Fruit fly (Drosophila melanogaster) whole organism, embryonic: ENCODE data around the gene Gcna.

Experiments
- Asciz ChIP-seq: fragments of 200-800 bp; sonication (Bioruptor generic); optimal IDR thresholded peaks from 2 replicates; lab custom pipeline; 2017; ENCODE audit warnings: missing biosample characterization, mild to moderate bottlenecking, missing genetic modification characterization, missing genetic modification reagents
- CG11723 ChIP-seq: fragments of 200-800 bp; sonication (Bioruptor generic); optimal IDR thresholded peaks from 2 replicates; lab custom pipeline; 2017; ENCODE audit warnings: missing biosample characterization, mild to moderate bottlenecking, missing genetic modification characterization
- CG13287 ChIP-seq: fragments of 200-800 bp; sonication (Bioruptor generic); IDR thresholded peaks from 2 replicates; pipeline ENCODE4 v1.3.6; 2022; ENCODE audit warnings: missing biosample characterization, missing genetic modification characterization; ENCODE audit not compliant: partially characterized antibody
- CG17802 ChIP-seq: fragments of 200-800 bp; sonication (Bioruptor generic); optimal IDR thresholded peaks from 2 replicates; lab custom pipeline; 2018; ENCODE audit warnings: missing biosample characterization, mild to moderate bottlenecking, missing genetic modification characterization, moderate library complexity
- CG3065 ChIP-seq: fragments of 200-800 bp; sonication (Bioruptor generic); optimal IDR thresholded peaks from 2 replicates; lab custom pipeline; 2016; ENCODE audit warnings: missing biosample characterization, missing genetic modification characterization
- CG6765 ChIP-seq: fragments of 200-800 bp; sonication (Bioruptor generic); optimal IDR thresholded peaks from 3 replicates; lab custom pipeline; 2017; ENCODE audit warnings: missing biosample characterization, mild to moderate bottlenecking, missing genetic modification characterization
- CTCF ChIP-seq: fragments of 200-800 bp; sonication (Bioruptor generic); optimal IDR thresholded peaks from 2 replicates; lab custom pipeline; 2017; ENCODE audit warnings: missing biosample characterization, mild to moderate bottlenecking, missing genetic modification characterization, moderate library complexity
- Dfd ChIP-seq, 2 experiments: fragments of >200 bp; optimal IDR thresholded peaks; 2 replicates each; lab custom pipeline; 2017; ENCODE audit warnings: missing biosample characterization in 2 of 2, missing genetic modification characterization in 2 of 2
- Dip2 ChIP-seq: fragments of 200-800 bp; sonication (Bioruptor generic); IDR thresholded peaks from 2 replicates; pipeline ENCODE4 v1.3.6; 2022; ENCODE audit warnings: missing biosample characterization, missing genetic modification characterization
- Dp ChIP-seq: fragments of 200-800 bp; sonication (Bioruptor generic); optimal IDR thresholded peaks from 2 replicates; lab custom pipeline; 2018; ENCODE audit warnings: missing biosample characterization, mild to moderate bottlenecking, missing genetic modification characterization, moderate library complexity
- E2f2 ChIP-seq: fragments of 200-800 bp; sonication (Bioruptor generic); IDR thresholded peaks from 2 replicates; pipeline ENCODE4 v1.3.6; 2022; ENCODE audit warnings: missing biosample characterization, missing genetic modification characterization
- Hand ChIP-seq: fragments of 200-800 bp; sonication (Bioruptor generic); optimal IDR thresholded peaks from 2 replicates; lab custom pipeline; 2017; ENCODE audit warnings: mild to moderate bottlenecking, missing biosample characterization, missing genetic modification reagents, missing genetic modification characterization
- Med ChIP-seq: fragments of 200-800 bp; sonication (Bioruptor generic); peaks from one replicate; lab custom pipeline; 2016; ENCODE audit warnings: missing biosample characterization, missing genetic modification characterization, mild to moderate bottlenecking, inconsistent platforms, moderate library complexity
- NFAT ChIP-seq: fragments of 200-800 bp; sonication (Bioruptor generic); IDR thresholded peaks from 2 replicates; pipeline ENCODE4 v1.3.6; 2022; ENCODE audit warnings: missing biosample characterization, missing genetic modification characterization
- Sry-δ ChIP-seq: fragments of 200-800 bp; sonication (Bioruptor generic); optimal IDR thresholded peaks from 2 replicates; lab custom pipeline; 2016; ENCODE audit warnings: missing biosample characterization, missing genetic modification characterization
- exex ChIP-seq: fragments of 200-800 bp; sonication (Bioruptor generic); optimal IDR thresholded peaks from 4 replicates; lab custom pipeline; 2018; ENCODE audit warnings: missing biosample characterization, mild to moderate bottlenecking, missing genetic modification characterization, moderate library complexity
- gfzf ChIP-seq: fragments of 200-800 bp; sonication (Bioruptor generic); optimal IDR thresholded peaks from 2 replicates; lab custom pipeline; 2016; ENCODE audit warnings: missing biosample characterization, mild to moderate bottlenecking, missing genetic modification characterization, moderate library complexity
- grn ChIP-seq: fragments of 200-800 bp; sonication (Bioruptor generic); optimal IDR thresholded peaks from 3 replicates; lab custom pipeline; 2017; ENCODE audit warnings: missing biosample characterization, missing genetic modification characterization
- kay ChIP-seq: fragments of 200-800 bp; sonication (Bioruptor generic); optimal IDR thresholded peaks from 2 replicates; lab custom pipeline; 2016; ENCODE audit warnings: missing biosample characterization, missing genetic modification characterization
- pita ChIP-seq: fragments of 200-800 bp; sonication (Bioruptor generic); optimal IDR thresholded peaks from 2 replicates; lab custom pipeline; 2017; ENCODE audit warnings: missing biosample characterization, mild to moderate bottlenecking, missing genetic modification characterization
- pum ChIP-seq: fragments of 200-800 bp; sonication (Bioruptor generic); optimal IDR thresholded peaks from 2 replicates; lab custom pipeline; 2016; ENCODE audit warnings: missing biosample characterization, missing genetic modification characterization
- pzg ChIP-seq: fragments of 200-800 bp; sonication (Bioruptor generic); optimal IDR thresholded peaks from 3 replicates; lab custom pipeline; 2018; ENCODE audit warnings: missing biosample characterization, mild to moderate bottlenecking, missing genetic modification characterization, moderate library complexity
- stwl ChIP-seq: fragments of 200-800 bp; sonication (Bioruptor generic); optimal IDR thresholded peaks from 3 replicates; lab custom pipeline; 2018; ENCODE audit warnings: missing biosample characterization, mild to moderate bottlenecking, missing genetic modification characterization, moderate library complexity
- tll ChIP-seq, 2 experiments: fragments of 200-800 bp in 1 of 2; fragments of >200 bp in 1 of 2; sonication (Bioruptor generic) in 1 of 2; optimal IDR thresholded peaks; 2 replicates each; lab custom pipeline; 2017 to 2019; ENCODE audit warnings: missing biosample characterization in 2 of 2, missing genetic modification characterization in 2 of 2, mild to moderate bottlenecking in 1 of 2, moderate library complexity in 1 of 2
- tup ChIP-seq: fragments of 200-800 bp; sonication (Bioruptor generic); optimal IDR thresholded peaks from 2 replicates; lab custom pipeline; 2016; ENCODE audit warnings: missing biosample characterization, mild to moderate bottlenecking, missing genetic modification characterization, moderate library complexity
- zen ChIP-seq: fragments of 200-800 bp; sonication (Bioruptor generic); optimal IDR thresholded peaks from 3 replicates; lab custom pipeline; 2018; ENCODE audit warnings: missing biosample characterization, mild to moderate bottlenecking, missing genetic modification characterization, moderate library complexity

Gcna gene

dm6 chrX:1821039-1821438, 44.6 kb downstream of the Gcna start (continued):
- no peak for TF ChIP-seq Asciz (GFP tag; lab: Kevin White, UChicago)
- no peak for TF ChIP-seq tup (GFP tag; lab: Kevin White, UChicago)
- TF ChIP-seq tll (GFP tag; optimal IDR thresholded peaks at IDR 0.05; lab: Kevin White, UChicago): no peak
- peak; percentile 25 for TF ChIP-seq Med
- TF ChIP-seq pita (GFP tag; lab: Kevin White, UChicago): peak; percentile 17
- no peak for TF ChIP-seq Dip2 (GFP tag; lab: Robert Waterston, UW)
- TF ChIP-seq Hand (GFP tag; lab: Kevin White, UChicago): no peak
- TF ChIP-seq Dfd (GFP tag; optimal IDR thresholded peaks at IDR 0.05; lab: Kevin White, UChicago): no peak
- no peak for TF ChIP-seq Sry-δ (GFP tag; lab: Kevin White, UChicago)
- TF ChIP-seq E2f2 (GFP tag; lab: Robert Waterston, UW): peak; percentile 68
- peak; percentile 24 for TF ChIP-seq pzg (GFP tag; lab: Kevin White, UChicago)

- TF ChIP-seq grn (GFP tag; lab: Kevin White, UChicago) (no peak), Sry-δ (GFP tag; lab: Kevin White, UChicago) (peak; percentile 12)
Observed at dm6 chrX:1820241-1820640, 45.4 kb downstream of the Gcna start, which contains the start of gene CG14810. TSS of gene CG14810 (minus strand) at chrX:1820341.

dm6 chrX:1819026-1819425, 46.6 kb downstream of the Gcna start:
- peak; percentile 38 for TF ChIP-seq gfzf (GFP tag; lab: Kevin White, UChicago)
- TF ChIP-seq CG13287: peak; percentile 12; the same call in 1 of the 2 replicates
- no peak for TF ChIP-seq CG11723
- peak; percentile 66 for TF ChIP-seq CTCF (GFP tag; lab: Kevin White, UChicago)
- TF ChIP-seq kay (GFP tag; lab: Kevin White, UChicago): peak; percentile 67
- TF ChIP-seq stwl (tag; lab: Kevin White, UChicago): peak; percentile 16
- no peak for TF ChIP-seq CG6765
- TF ChIP-seq pzg (GFP tag; lab: Kevin White, UChicago): peak; percentile 6
- peak; percentile 73 for TF ChIP-seq Med
- peak; percentile 30 for TF ChIP-seq exex (tag; lab: Kevin White, UChicago)
- TF ChIP-seq pita (GFP tag; lab: Kevin White, UChicago): peak; percentile 23
- peak; percentile 27 for TF ChIP-seq CG17802 (tag; lab: Kevin White, UChicago)
- TF ChIP-seq E2f2 (GFP tag; lab: Robert Waterston, UW): peak; percentile 24; the same call in 1 of the 2 replicates
- TF ChIP-seq pum (GFP tag; lab: Kevin White, UChicago): no peak
- TF ChIP-seq Dp (GFP tag; lab: Kevin White, UChicago): peak; percentile 0
- TF ChIP-seq NFAT (GFP tag; lab: Robert Waterston, UW): 0 out of 2 replicates have a peak, but pooled peaks have one; percentile 6
- peak; percentile 31 for TF ChIP-seq zen
- no peak for TF ChIP-seq CG3065 (GFP tag; lab: Kevin White, UChicago)
